Worm (Caenorhabditis elegans): ENCODE measurements around the gene sas-4.

sas-4 gene

ce11 chrIII:8299734-8300133 lies 18.7 kb downstream of the sas-4 start:
- peak; percentile 59 for TF ChIP-seq fos-1 (tag; optimal IDR thresholded peaks at IDR 0.05)
- no peak for TF ChIP-seq ztf-4 (tag; optimal IDR thresholded peaks at IDR 0.05)

ce11 chrIII:8299078-8299587 lies 19.3 kb downstream of the sas-4 start:
- TF ChIP-seq sma-3 (GFP tag; optimal IDR thresholded peaks at IDR 0.05): no peak
- TF ChIP-seq nhr-12 (tag; optimal IDR thresholded peaks at IDR 0.05): no peak
- no peak for TF ChIP-seq ZK546.5 (tag; optimal IDR thresholded peaks at IDR 0.05)
- TF ChIP-seq blmp-1 (tag; optimal IDR thresholded peaks at IDR 0.05; ENCODE audit: insufficient read depth): no peak
- no peak for TF ChIP-seq lsy-2 (tag; optimal IDR thresholded peaks at IDR 0.05)
- no peak for TF ChIP-seq fos-1 (tag; optimal IDR thresholded peaks at IDR 0.05)
- TF ChIP-seq R02D3.7 (tag; optimal IDR thresholded peaks at IDR 0.05): no peak
- no peak for TF ChIP-seq unc-62 (GFP tag; optimal IDR thresholded peaks at IDR 0.05)

DNA sequence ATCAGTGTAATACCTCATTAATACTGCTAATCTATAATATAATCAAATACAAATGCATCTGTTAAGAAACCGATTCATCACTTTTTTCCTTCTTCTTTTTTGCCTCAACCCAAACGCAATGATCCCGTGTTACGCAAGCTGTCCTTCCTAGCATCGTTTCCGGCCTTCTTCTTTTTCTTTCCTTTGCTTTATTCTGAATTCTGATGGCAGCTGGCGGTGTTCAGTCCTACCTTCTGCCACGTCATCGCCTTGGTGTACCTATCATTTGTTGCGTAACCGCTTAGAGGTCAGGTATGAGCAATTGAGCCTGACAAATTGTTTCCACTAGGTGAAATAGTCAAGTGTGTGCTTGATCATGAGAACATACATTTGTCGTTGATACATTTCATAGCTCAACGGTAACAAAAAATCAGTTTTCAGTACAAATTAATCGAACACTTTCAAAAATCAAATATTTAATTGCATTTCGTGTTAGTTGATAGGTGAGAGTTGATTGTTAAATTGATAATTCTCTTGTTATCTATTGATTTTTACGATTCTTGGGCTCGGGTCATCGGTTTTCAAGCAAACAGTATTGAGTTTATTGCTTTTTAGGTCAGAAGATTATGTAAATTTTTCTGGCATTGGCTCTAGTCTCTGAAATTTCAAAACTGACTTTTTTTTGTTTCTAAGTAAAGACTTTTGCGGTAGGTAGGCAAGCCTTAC lies 20.0 kb downstream of the sas-4 start:
- TF ChIP-seq R02D3.7 (tag; optimal IDR thresholded peaks at IDR 0.05) (no peak), mdl-1 (tag; optimal IDR thresholded peaks at IDR 0.05) (no peak), fos-1 (tag; optimal IDR thresholded peaks at IDR 0.05) (peak; percentile 24)

DNA sequence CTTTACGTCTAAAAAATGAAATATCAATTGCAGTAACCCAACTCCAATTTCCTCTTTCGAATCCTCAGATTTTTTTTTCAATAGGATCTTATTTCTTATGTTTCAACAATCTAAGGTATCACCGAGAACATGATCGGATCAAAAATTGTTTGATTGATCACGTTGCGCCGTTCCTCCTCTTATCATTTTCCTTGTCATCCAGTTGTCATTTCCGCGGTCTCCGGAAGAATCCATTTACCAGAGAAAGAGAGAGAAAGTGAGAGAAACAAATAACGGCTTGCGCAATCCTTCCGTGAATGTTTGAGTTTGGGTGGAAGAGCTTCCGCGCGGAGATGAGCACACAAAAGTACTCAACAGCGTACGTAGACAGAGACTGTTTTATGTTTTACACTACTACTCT lies 25.1 kb downstream of the sas-4 start:
- peak; percentile 56 for TF ChIP-seq fos-1 (tag; optimal IDR thresholded peaks at IDR 0.05)
- no peak for TF ChIP-seq unc-55 (GFP tag; optimal IDR thresholded peaks at IDR 0.05)

ce11 chrIII:8291268-8292032 lies 26.9 kb downstream of the sas-4 start:
- TF ChIP-seq nhr-23 (tag; optimal IDR thresholded peaks at IDR 0.05) (no peak), sma-9 (GFP tag; optimal IDR thresholded peaks at IDR 0.05) (peak; percentile 11), sma-9 (tag; optimal IDR thresholded peaks at IDR 0.05) (no peak), nhr-21 (tag; optimal IDR thresholded peaks at IDR 0.05) (no peak), unc-39 (tag; optimal IDR thresholded peaks at IDR 0.05) (no peak), lin-13 (GFP tag; optimal IDR thresholded peaks at IDR 0.05) (no peak), Y55F3AM.14 (GFP tag; optimal IDR thresholded peaks at IDR 0.05) (no peak), R02D3.7 (tag; optimal IDR thresholded peaks at IDR 0.05) (no peak), ceh-16 (tag; optimal IDR thresholded peaks at IDR 0.05) (no peak), unc-55 (GFP tag; optimal IDR thresholded peaks at IDR 0.05) (peak; percentile 27), sma-3 (GFP tag; optimal IDR thresholded peaks at IDR 0.05) (no peak), lin-11 (tag; optimal IDR thresholded peaks at IDR 0.05) (no peak), zag-1 (tag; optimal IDR thresholded peaks at IDR 0.05) (no peak), nhr-77 (tag; optimal IDR thresholded peaks at IDR 0.05) (no peak), alr-1 (tag; optimal IDR thresholded peaks at IDR 0.05) (no peak), nhr-6 (tag; optimal IDR thresholded peaks at IDR 0.05) (no peak), ztf-4 (tag; optimal IDR thresholded peaks at IDR 0.05) (no peak), lsy-2 (tag; optimal IDR thresholded peaks at IDR 0.05) (no peak), nhr-11 (tag; optimal IDR thresholded peaks at IDR 0.05) (no peak), unc-62 (GFP tag; optimal IDR thresholded peaks at IDR 0.05) (no peak), ama-1 (optimal IDR thresholded peaks at IDR 0.05) (no peak), crh-2 (tag; optimal IDR thresholded peaks at IDR 0.05) (no peak), dmd-4 (tag; optimal IDR thresholded peaks at IDR 0.05) (no peak), aly-2 (tag; optimal IDR thresholded peaks at IDR 0.05) (no peak), C34F6.9 (tag; optimal IDR thresholded peaks at IDR 0.05) (no peak), ztf-11 (tag; optimal IDR thresholded peaks at IDR 0.05) (no peak), fos-1 (tag; optimal IDR thresholded peaks at IDR 0.05) (peak; percentile 98), gmeb-1 (tag; optimal IDR thresholded peaks at IDR 0.05) (peak; percentile 10), elt-1 (tag; optimal IDR thresholded peaks at IDR 0.05) (no peak), peb-1 (tag; optimal IDR thresholded peaks at IDR 0.05) (no peak), ceh-82 (tag; optimal IDR thresholded peaks at IDR 0.05) (no peak), nhr-25 (tag; optimal IDR thresholded peaks at IDR 0.05) (no peak), nhr-237 (tag; optimal IDR thresholded peaks at IDR 0.05) (no peak), nhr-12 (tag; optimal IDR thresholded peaks at IDR 0.05) (no peak)

All from whole organism, L2 larva.